Worm (Caenorhabditis elegans) whole organism, L4/young adult: Measurements from ENCODE around the gene lips-3.

Source experiments
- W03F9.2 ChIP-seq: fragments of 150-350 bp; optimal IDR thresholded peaks from 2 replicates; lab custom pipeline; 2014; ENCODE audit warnings: missing biosample characterization, missing genetic modification characterization
- dao-5 ChIP-seq: sonication (generic microtip); optimal IDR thresholded peaks from 2 replicates; lab custom pipeline; 2016; ENCODE audit warnings: missing genotype, missing genetic modification characterization, moderate library complexity, missing compliant biosample characterization
- him-1 ChIP-seq: sonication (generic microtip); optimal IDR thresholded peaks from 2 replicates; lab custom pipeline; 2016; ENCODE audit warnings: missing genotype, missing genetic modification reagents, missing genetic modification characterization, missing compliant biosample characterization

The lips-3 gene

ce11 chrIII:4601286-4601685 lies 15.0 kb upstream of the lips-3 start:
- no peak for TF ChIP-seq him-1
- no peak for TF ChIP-seq W03F9.2

- TF ChIP-seq W03F9.2 (no peak), him-1 (no peak), dao-5 (tag; lab: Kevin White, UChicago) (no peak)
Measured at ce11 chrIII:4603837-4604236, 12.5 kb upstream of the lips-3 start.

- TF ChIP-seq him-1 (no peak), W03F9.2 (no peak)
Measured at ce11 chrIII:4612334-4612953, 3.9 kb upstream of the lips-3 start, which contains the start of gene sel-2. TSS of gene sel-2 (minus strand) at chrIII:4612384.

ce11 chrIII:4622375-4623130 lies 6.2 kb downstream of the lips-3 start, which contains the start of gene lron-5:
TSS of gene lron-5 (plus strand) at chrIII:4623029.
- TF ChIP-seq dao-5 (tag; lab: Kevin White, UChicago), result no peak
- no peak for TF ChIP-seq W03F9.2
- TF ChIP-seq him-1, result no peak

- no peak for TF ChIP-seq him-1
- no peak for TF ChIP-seq W03F9.2
- TF ChIP-seq dao-5 (tag; lab: Kevin White, UChicago), result no peak
Measured at ce11 chrIII:4626148-4626922, 10.0 kb downstream of the lips-3 start.

ce11 chrIII:4628165-4628564 lies 11.8 kb downstream of the lips-3 start, which contains the start of gene clec-151:
TSS of gene clec-151 (plus strand) at chrIII:4628465.
- TF ChIP-seq dao-5 (tag; lab: Kevin White, UChicago) (no peak), W03F9.2 (no peak), him-1 (no peak)

- TF ChIP-seq dao-5 (tag; lab: Kevin White, UChicago), result no peak
- no peak for TF ChIP-seq him-1
- TF ChIP-seq W03F9.2, result no peak
Measured at ce11 chrIII:4634947-4635346, 18.6 kb downstream of the lips-3 start, which contains the start of gene clec-153. TSS of gene clec-153 (plus strand) at chrIII:4635247.

ce11 chrIII:4643262-4643661 lies 26.9 kb downstream of the lips-3 start, which contains the start of gene pfas-1:
TSS of gene pfas-1 (minus strand) at chrIII:4643310.
- no peak for TF ChIP-seq W03F9.2
- no peak for TF ChIP-seq dao-5 (tag; lab: Kevin White, UChicago)
- TF ChIP-seq him-1, result no peak

- TF ChIP-seq W03F9.2, result no peak
- no peak for TF ChIP-seq him-1
- TF ChIP-seq dao-5 (tag; lab: Kevin White, UChicago), result no peak
Measured at ce11 chrIII:4646246-4646645, 29.9 kb downstream of the lips-3 start, which contains the start of gene pqn-29. TSS of gene pqn-29 (minus strand) at chrIII:4646346.

ce11 chrIII:4647341-4647740 lies 31.0 kb downstream of the lips-3 start:
- no peak for TF ChIP-seq him-1
- no peak for TF ChIP-seq dao-5 (tag; lab: Kevin White, UChicago)
- TF ChIP-seq W03F9.2, result no peak

ce11 chrIII:4647878-4648277 lies 31.6 kb downstream of the lips-3 start, which contains the start of gene T23F11.6:
TSS of gene T23F11.6 (minus strand) at chrIII:4647922.
- TF ChIP-seq W03F9.2 (no peak), dao-5 (tag; lab: Kevin White, UChicago) (no peak), him-1 (no peak)

- TF ChIP-seq W03F9.2 (peak; percentile 57), him-1 (peak; percentile 89), dao-5 (tag; lab: Kevin White, UChicago) (no peak)
Measured at ce11 chrIII:4649363-4649768, 33.0 kb downstream of the lips-3 start.

ce11 chrIII:4649811-4650544 lies 33.6 kb downstream of the lips-3 start, which contains the start of gene ppm-2:
TSS of gene ppm-2 (plus strand) at chrIII:4650494.
- no peak for TF ChIP-seq W03F9.2
- no peak for TF ChIP-seq him-1
- no peak for TF ChIP-seq dao-5 (tag; lab: Kevin White, UChicago)

ce11 chrIII:4653374-4653773 lies 37.0 kb downstream of the lips-3 start:
- no peak for TF ChIP-seq dao-5 (tag; lab: Kevin White, UChicago)
- TF ChIP-seq W03F9.2, result no peak
- TF ChIP-seq him-1, result no peak
